Worm (Caenorhabditis elegans): ENCODE data around the gene F28H7.8.

- no peak for TF ChIP-seq nhr-28 (tag; optimal IDR thresholded peaks at IDR 0.05)
- TF ChIP-seq unc-62 (GFP tag; optimal IDR thresholded peaks at IDR 0.05), result no peak
- no peak for TF ChIP-seq sptf-1 (tag; optimal IDR thresholded peaks at IDR 0.05)
- TF ChIP-seq mep-1 (tag; optimal IDR thresholded peaks at IDR 0.05), result no peak
- TF ChIP-seq elt-3 (tag; optimal IDR thresholded peaks at IDR 0.05), result no peak
- no peak for TF ChIP-seq M03D4.4 (tag; optimal IDR thresholded peaks at IDR 0.05)
- TF ChIP-seq ces-1 (GFP tag; optimal IDR thresholded peaks at IDR 0.05), result no peak
- TF ChIP-seq nhr-76 (tag; optimal IDR thresholded peaks at IDR 0.05), result no peak
- no peak for TF ChIP-seq ceh-43 (GFP tag; optimal IDR thresholded peaks at IDR 0.05)
- TF ChIP-seq nhr-12 (tag; optimal IDR thresholded peaks at IDR 0.05), result no peak
- TF ChIP-seq snpc-4 (tag; optimal IDR thresholded peaks at IDR 0.05), result no peak
- no peak for TF ChIP-seq tbx-8 (GFP tag; optimal IDR thresholded peaks at IDR 0.05)
- no peak for TF ChIP-seq lsy-2 (tag; optimal IDR thresholded peaks at IDR 0.05)
- no peak for TF ChIP-seq flh-1 (GFP tag; optimal IDR thresholded peaks at IDR 0.05)
These were observed 36.7 kb downstream of the F28H7.8 start, which contains the start of gene D1054.19 for ce11 chrV:10795494-10795893.
